Worm (Caenorhabditis elegans) whole organism, L3 larva: ENCODE data around the gene C35A5.11.

Experiments used
- ZK546.5 ChIP-seq: sonication (generic microtip); optimal IDR thresholded peaks from 2 replicates; lab custom pipeline; 2017; ENCODE audit warnings: missing biosample characterization, missing genetic modification characterization
- aly-2 ChIP-seq: fragments of 150-350 bp; optimal IDR thresholded peaks from 2 replicates; lab custom pipeline; 2014; ENCODE audit warnings: missing biosample characterization, missing genetic modification characterization
- ama-1 ChIP-seq: fragments of 150-350 bp; optimal IDR thresholded peaks from 2 replicates; lab custom pipeline; 2018
- ceh-16 ChIP-seq: sonication (generic microtip); optimal IDR thresholded peaks from 2 replicates; lab custom pipeline; 2017; ENCODE audit warnings: missing biosample characterization, missing genetic modification characterization
- ceh-28 ChIP-seq: fragments of 150-350 bp; optimal IDR thresholded peaks from 2 replicates; lab custom pipeline; 2014; ENCODE audit warnings: missing biosample characterization, missing genetic modification reagents, missing genetic modification characterization
- ceh-82 ChIP-seq: fragments of 150-350 bp; optimal IDR thresholded peaks from 2 replicates; lab custom pipeline; 2014; ENCODE audit warnings: missing biosample characterization, missing genetic modification characterization
- ceh-9 ChIP-seq: sonication (generic microtip); optimal IDR thresholded peaks from 2 replicates; lab custom pipeline; 2018; ENCODE audit warnings: missing biosample characterization, missing genetic modification characterization
- daf-12 ChIP-seq: fragments of 150-350 bp; optimal IDR thresholded peaks from 2 replicates; lab custom pipeline; 2014; ENCODE audit warnings: missing biosample characterization, missing genetic modification reagents, missing genetic modification characterization
- egl-5 ChIP-seq: fragments of 150-350 bp; optimal IDR thresholded peaks from 2 replicates; lab custom pipeline; 2017; ENCODE audit warnings: missing biosample characterization, missing genetic modification reagents, missing genetic modification characterization, inconsistent platforms
- elt-1 ChIP-seq: fragments of 150-350 bp; optimal IDR thresholded peaks from 2 replicates; lab custom pipeline; 2014; ENCODE audit warnings: missing biosample characterization, missing genetic modification characterization
- elt-2 ChIP-seq: sonication (generic microtip); optimal IDR thresholded peaks from 2 replicates; lab custom pipeline; 2016; ENCODE audit warnings: missing genetic modification reagents, mild to moderate bottlenecking, missing genetic modification characterization, missing compliant biosample characterization
- eor-1 ChIP-seq, 2 experiments: fragments of 150-350 bp; optimal IDR thresholded peaks; 2 replicates each; lab custom pipeline; 2014 to 2018; ENCODE audit warnings: missing biosample characterization in 2 of 2, missing genetic modification characterization in 2 of 2
- fos-1 ChIP-seq: fragments of 150-350 bp; optimal IDR thresholded peaks from 2 replicates; lab custom pipeline; 2014; ENCODE audit warnings: missing biosample characterization, missing genetic modification characterization
- hmg-11 ChIP-seq: sonication (generic microtip); optimal IDR thresholded peaks from 2 replicates; lab custom pipeline; 2016; ENCODE audit warnings: missing genetic modification characterization, missing compliant biosample characterization
- jun-1 ChIP-seq: fragments of 150-350 bp; optimal IDR thresholded peaks from 2 replicates; lab custom pipeline; 2014; ENCODE audit warnings: missing biosample characterization, missing genetic modification reagents, missing genetic modification characterization
- lin-15B ChIP-seq: fragments of 150-350 bp; optimal IDR thresholded peaks from 2 replicates; lab custom pipeline; 2014; ENCODE audit warnings: missing biosample characterization, missing genetic modification characterization
- lsy-12 ChIP-seq: sonication (generic microtip); optimal IDR thresholded peaks from 2 replicates; lab custom pipeline; 2016; ENCODE audit warnings: mild to moderate bottlenecking, missing genetic modification characterization, missing compliant biosample characterization
- mml-1 ChIP-seq: fragments of 150-350 bp; sonication (generic microtip); optimal IDR thresholded peaks from 3 replicates; lab custom pipeline; 2014; ENCODE audit warnings: missing biosample characterization, missing genetic modification characterization
- nfya-1 ChIP-seq: sonication (generic microtip); optimal IDR thresholded peaks from 2 replicates; lab custom pipeline; 2017; ENCODE audit warnings: missing genetic modification characterization, mild to moderate bottlenecking, missing compliant biosample characterization, antibody characterized with exemption, moderate library complexity; ENCODE audit not compliant: insufficient read depth
- nhr-11 ChIP-seq: fragments of 150-350 bp; optimal IDR thresholded peaks from 2 replicates; lab custom pipeline; 2014; ENCODE audit warnings: missing biosample characterization, missing genetic modification characterization
- nhr-12 ChIP-seq: fragments of 150-350 bp; optimal IDR thresholded peaks from 2 replicates; lab custom pipeline; 2014; ENCODE audit warnings: missing biosample characterization, missing genetic modification characterization
- nhr-23 ChIP-seq: fragments of 150-350 bp; optimal IDR thresholded peaks from 2 replicates; lab custom pipeline; 2014; ENCODE audit warnings: missing biosample characterization, missing genetic modification reagents, missing genetic modification characterization
- nhr-237 ChIP-seq: fragments of 150-350 bp; optimal IDR thresholded peaks from 2 replicates; lab custom pipeline; 2014; ENCODE audit warnings: missing biosample characterization, missing genetic modification characterization
- nhr-25 ChIP-seq: sonication (generic microtip); optimal IDR thresholded peaks from 2 replicates; lab custom pipeline; 2017; ENCODE audit warnings: missing biosample characterization, missing genetic modification characterization
- nhr-28 ChIP-seq: fragments of 150-350 bp; optimal IDR thresholded peaks from 2 replicates; lab custom pipeline; 2014; ENCODE audit warnings: missing biosample characterization, missing genetic modification characterization
- nhr-67 ChIP-seq: fragments of 150-350 bp; optimal IDR thresholded peaks from 2 replicates; lab custom pipeline; 2014; ENCODE audit warnings: missing biosample characterization, missing genetic modification characterization
- nhr-76 ChIP-seq: fragments of 150-350 bp; sonication (generic microtip); optimal IDR thresholded peaks from 5 replicates; lab custom pipeline; 2014; ENCODE audit warnings: missing biosample characterization, missing genetic modification characterization
- nhr-77 ChIP-seq: fragments of 150-350 bp; optimal IDR thresholded peaks from 2 replicates; lab custom pipeline; 2014; ENCODE audit warnings: missing biosample characterization, missing genetic modification characterization
- pha-4 ChIP-seq: fragments of 150-350 bp; optimal IDR thresholded peaks from 2 replicates; lab custom pipeline; 2014; ENCODE audit warnings: missing biosample characterization, missing genetic modification reagents, missing genetic modification characterization
- pqm-1 ChIP-seq: fragments of 150-350 bp; optimal IDR thresholded peaks from 2 replicates; lab custom pipeline; 2017; ENCODE audit warnings: missing biosample characterization, missing genetic modification characterization, inconsistent platforms
- sea-2 ChIP-seq: fragments of 150-350 bp; sonication (generic microtip); optimal IDR thresholded peaks from 4 replicates; lab custom pipeline; 2014; ENCODE audit warnings: missing biosample characterization, missing genetic modification reagents, missing genetic modification characterization
- skn-1 ChIP-seq: fragments of 150-350 bp; optimal IDR thresholded peaks from 2 replicates; lab custom pipeline; 2014; ENCODE audit warnings: missing biosample characterization, missing genetic modification characterization
- tbx-2 ChIP-seq: sonication (generic microtip); optimal IDR thresholded peaks from 2 replicates; lab custom pipeline; 2016; ENCODE audit warnings: mild to moderate bottlenecking, missing genetic modification characterization, missing compliant biosample characterization
- unc-39 ChIP-seq: sonication (generic microtip); optimal IDR thresholded peaks from 4 replicates; lab custom pipeline; 2017; ENCODE audit warnings: missing biosample characterization, missing genetic modification characterization
- unc-62 ChIP-seq: fragments of 150-350 bp; sonication (generic microtip); optimal IDR thresholded peaks from 4 replicates; lab custom pipeline; 2014; ENCODE audit warnings: missing biosample characterization, missing genetic modification reagents, missing genetic modification characterization
- zag-1 ChIP-seq: fragments of 150-350 bp; optimal IDR thresholded peaks from 2 replicates; lab custom pipeline; 2014; ENCODE audit warnings: missing biosample characterization, missing genetic modification characterization
- ztf-4 ChIP-seq: fragments of 150-350 bp; optimal IDR thresholded peaks from 2 replicates; lab custom pipeline; 2014; ENCODE audit warnings: missing biosample characterization, missing genetic modification characterization

Gene C35A5.11

ce11 chrV:10536095-10536691, 33.3 kb upstream of the C35A5.11 start, which contains the start of gene ppm-1.A:
ppm-1.A (minus strand) TSS chrV:10536388.
- peak; percentile 35 for TF ChIP-seq pqm-1 (tag; lab: Kevin White, UChicago)
- TF ChIP-seq nhr-23 (tag; lab: Kevin White, UChicago) = peak; percentile 20
- TF ChIP-seq pha-4 (tag; lab: Kevin White, UChicago) = peak; percentile 23
- peak; percentile 46 for TF ChIP-seq mml-1
- TF ChIP-seq ztf-4 (tag; lab: Kevin White, UChicago) = no peak
- TF ChIP-seq elt-1 = no peak
- peak; percentile 37 for TF ChIP-seq elt-2 (tag; lab: Kevin White, UChicago)
- TF ChIP-seq nhr-12 (tag; lab: Kevin White, UChicago) = no peak

ce11 chrV:10535325-10535724, 32.4 kb upstream of the C35A5.11 start:
- TF ChIP-seq elt-1 = no peak
- no peak for TF ChIP-seq egl-5
- no peak for TF ChIP-seq lsy-12 (tag; lab: Kevin White, UChicago)
- TF ChIP-seq nhr-67 (tag; lab: Kevin White, UChicago) = no peak
- no peak for TF ChIP-seq aly-2 (tag; lab: Kevin White, UChicago)
- no peak for TF ChIP-seq ceh-16 (tag; lab: Kevin White, UChicago)
- peak; percentile 3 for TF ChIP-seq ama-1 (lab: Kevin White, UChicago)
- TF ChIP-seq mml-1 = no peak
- TF ChIP-seq nfya-1 (tag; lab: Kevin White, UChicago) = peak; percentile 9
- no peak for TF ChIP-seq jun-1 (tag; lab: Kevin White, UChicago)
- no peak for TF ChIP-seq nhr-77
- TF ChIP-seq elt-2 (tag; lab: Kevin White, UChicago) = peak; percentile 35
- no peak for TF ChIP-seq skn-1 (tag; lab: Kevin White, UChicago)
- peak; percentile 49 for TF ChIP-seq pha-4 (tag; lab: Kevin White, UChicago)
- TF ChIP-seq pqm-1 (tag; lab: Kevin White, UChicago) = peak; percentile 66
- no peak for TF ChIP-seq unc-39
- TF ChIP-seq fos-1 (tag; lab: Kevin White, UChicago) = no peak
- TF ChIP-seq lin-15B (tag; lab: Kevin White, UChicago) = no peak
- no peak for TF ChIP-seq ceh-9 (tag; lab: Kevin White, UChicago)
- TF ChIP-seq daf-12 (tag; lab: Kevin White, UChicago) = no peak
- TF ChIP-seq eor-1 (tag; optimal IDR thresholded peaks at IDR 0.05; lab: Kevin White, UChicago) = no peak
- no peak for TF ChIP-seq zag-1 (tag; lab: Kevin White, UChicago)
- TF ChIP-seq tbx-2 (tag; lab: Kevin White, UChicago) = no peak
- TF ChIP-seq nhr-237 (tag; lab: Kevin White, UChicago) = no peak
- TF ChIP-seq ceh-28 (tag; lab: Kevin White, UChicago) = no peak
- TF ChIP-seq hmg-11 (tag; lab: Kevin White, UChicago) = no peak
- no peak for TF ChIP-seq nhr-28 (tag; lab: Kevin White, UChicago)
- TF ChIP-seq sea-2 (GFP tag; lab: Kevin White, UChicago) = no peak
- TF ChIP-seq nhr-23 (tag; lab: Kevin White, UChicago) = no peak
- TF ChIP-seq, all 47 proteins: peak for 5

ce11 chrV:10532725-10533124, 29.8 kb upstream of the C35A5.11 start, which contains the start of gene txt-10:
txt-10 (minus strand) TSS chrV:10532825.
- TF ChIP-seq nhr-11 (tag; lab: Kevin White, UChicago) = no peak
- TF ChIP-seq ceh-82 (tag; lab: Kevin White, UChicago) = no peak
- TF ChIP-seq nhr-25 (tag; lab: Kevin White, UChicago) = no peak
- no peak for TF ChIP-seq elt-2 (tag; lab: Kevin White, UChicago)
- no peak for TF ChIP-seq ceh-9 (tag; lab: Kevin White, UChicago)
- TF ChIP-seq nfya-1 (tag; lab: Kevin White, UChicago) = no peak
- TF ChIP-seq aly-2 (tag; lab: Kevin White, UChicago) = no peak
- no peak for TF ChIP-seq unc-39
- TF ChIP-seq ceh-28 (tag; lab: Kevin White, UChicago) = no peak
- TF ChIP-seq jun-1 (tag; lab: Kevin White, UChicago) = no peak
- no peak for TF ChIP-seq nhr-23 (tag; lab: Kevin White, UChicago)

- no peak for TF ChIP-seq zag-1 (tag; lab: Kevin White, UChicago)
- TF ChIP-seq nhr-67 (tag; lab: Kevin White, UChicago) = no peak
- TF ChIP-seq fos-1 (tag; lab: Kevin White, UChicago) = no peak
- TF ChIP-seq unc-62 = no peak
- TF ChIP-seq nhr-76 (tag; lab: Kevin White, UChicago) = no peak
- TF ChIP-seq ZK546.5 (tag; lab: Kevin White, UChicago) = no peak
- peak; percentile 2 for TF ChIP-seq elt-1
- TF ChIP-seq nhr-23 (tag; lab: Kevin White, UChicago) = peak; percentile 76
- no peak for TF ChIP-seq pha-4 (tag; lab: Kevin White, UChicago)
Observed at ce11 chrV:10529600-10529999, 26.7 kb upstream of the C35A5.11 start.
